Worm (Caenorhabditis elegans) whole organism, L1 larva: ENCODE results near the gene C27A7.9.
A peak's percentile ranks its signal among the peaks of the same experiment; 100 is the strongest.

ENCODE experiments used
- C16A3.4 ChIP-seq: fragments of 150-350 bp; optimal IDR thresholded peaks from 2 replicates; lab custom pipeline; 2014; ENCODE audit warnings: missing biosample characterization, missing genetic modification characterization
- F16B12.6 ChIP-seq: fragments of 150-350 bp; optimal IDR thresholded peaks from 2 replicates; lab custom pipeline; 2014; ENCODE audit warnings: missing biosample characterization, missing genetic modification characterization
- Y116A8C.19 ChIP-seq: sonication (generic microtip); optimal IDR thresholded peaks from 2 replicates; lab custom pipeline; 2016; ENCODE audit warnings: missing compliant biosample characterization, missing genetic modification characterization, borderline replicate concordance
- alr-1 ChIP-seq: fragments of 200-800 bp; sonication (Bioruptor generic); optimal IDR thresholded peaks from 2 replicates; lab custom pipeline; 2018; ENCODE audit warnings: borderline replicate concordance, mild to moderate bottlenecking, missing genetic modification characterization, missing compliant biosample characterization
- blmp-1 ChIP-seq: fragments of 150-350 bp; optimal IDR thresholded peaks from 2 replicates; lab custom pipeline; 2014; ENCODE audit warnings: missing biosample characterization, missing genetic modification characterization
- ceh-8 ChIP-seq: fragments of 200-800 bp; sonication (Bioruptor generic); optimal IDR thresholded peaks from 2 replicates; lab custom pipeline; 2018; ENCODE audit warnings: mild to moderate bottlenecking, missing genetic modification characterization, moderate library complexity, missing compliant biosample characterization
- ceh-82 ChIP-seq, 3 experiments: fragments of 150-350 bp in 1 of 3; sonication (generic microtip) in 2 of 3; optimal IDR thresholded peaks; 2 replicates each; lab custom pipeline; 2014 to 2017; ENCODE audit warnings: missing biosample characterization in 3 of 3, missing genetic modification characterization in 3 of 3
- ceh-88 ChIP-seq: fragments of 200-800 bp; sonication (Bioruptor generic); IDR thresholded peaks from 2 replicates; pipeline ENCODE4 v1.3.6; 2022; ENCODE audit warnings: missing genetic modification characterization, missing compliant biosample characterization
- ceh-90 ChIP-seq: sonication (generic microtip); optimal IDR thresholded peaks from 2 replicates; lab custom pipeline; 2016; ENCODE audit warnings: missing genetic modification characterization, missing compliant biosample characterization
- ces-1 ChIP-seq: fragments of 150-350 bp; optimal IDR thresholded peaks from 2 replicates; lab custom pipeline; 2014; ENCODE audit warnings: missing biosample characterization, missing genetic modification reagents, missing genetic modification characterization
- dpl-1 ChIP-seq, 3 experiments: fragments of 150-350 bp in 2 of 3; sonication (generic microtip) in 1 of 3; optimal IDR thresholded peaks; 2 replicates each; lab custom pipeline; 2014 to 2017; ENCODE audit warnings: missing biosample characterization in 3 of 3, missing genetic modification characterization in 3 of 3, missing genetic modification reagents in 3 of 3
- dsc-1 ChIP-seq: sonication (generic microtip); optimal IDR thresholded peaks from 2 replicates; lab custom pipeline; 2016; ENCODE audit warnings: mild to moderate bottlenecking, missing genetic modification characterization, missing compliant biosample characterization
- efl-1 ChIP-seq, 4 experiments: fragments of 150-350 bp; optimal IDR thresholded peaks in 3 of 4; peaks in 1 of 4; 1 replicate in 1 of 4; 2 replicates in 3 of 4; lab custom pipeline; 2014; ENCODE audit warnings: missing biosample characterization in 2 of 4, missing genetic modification characterization in 2 of 4, missing genetic modification reagents in 2 of 4
- efl-3 ChIP-seq: fragments of 200-800 bp; sonication (Bioruptor generic); optimal IDR thresholded peaks from 2 replicates; lab custom pipeline; 2018; ENCODE audit warnings: mild to moderate bottlenecking, missing genetic modification characterization, missing compliant biosample characterization
- egl-13 ChIP-seq: sonication (generic microtip); optimal IDR thresholded peaks from 2 replicates; lab custom pipeline; 2016; ENCODE audit warnings: missing genotype, missing genetic modification reagents, missing genetic modification characterization, missing compliant biosample characterization
- egl-27 ChIP-seq, 2 experiments: fragments of 150-350 bp in 1 of 2; sonication (generic microtip); optimal IDR thresholded peaks; 3 replicates each; lab custom pipeline; 2017 to 2018; ENCODE audit warnings: missing biosample characterization in 2 of 2, missing genetic modification characterization in 2 of 2, missing genetic modification reagents in 2 of 2
- elt-2 ChIP-seq: sonication (generic microtip); optimal IDR thresholded peaks from 2 replicates; lab custom pipeline; 2016; ENCODE audit warnings: missing genetic modification characterization, mild to moderate bottlenecking, inconsistent platforms, missing compliant biosample characterization, missing genetic modification reagents
- elt-3 ChIP-seq, 6 experiments: fragments of 150-350 bp in 1 of 6; sonication (generic microtip); optimal IDR thresholded peaks; 2 replicates each; lab custom pipeline; 2017 to 2018; ENCODE audit warnings: missing biosample characterization in 6 of 6, missing genetic modification characterization in 6 of 6, inconsistent platforms in 1 of 6
- fos-1 ChIP-seq: fragments of 150-350 bp; optimal IDR thresholded peaks from 2 replicates; lab custom pipeline; 2014; ENCODE audit warnings: missing biosample characterization, missing genetic modification characterization
- grh-1 ChIP-seq: fragments of 200-800 bp; sonication (Bioruptor generic); IDR thresholded peaks from 2 replicates; pipeline ENCODE4 v1.3.6; 2022; ENCODE audit warnings: missing genetic modification reagents, missing genetic modification characterization, missing compliant biosample characterization
- irx-1 ChIP-seq: sonication (generic microtip); optimal IDR thresholded peaks from 2 replicates; lab custom pipeline; 2016; ENCODE audit warnings: missing genetic modification characterization, missing compliant biosample characterization
- isw-1 ChIP-seq: fragments of 200-800 bp; sonication (Bioruptor generic); IDR thresholded peaks from 2 replicates; pipeline ENCODE4 v1.3.6; 2022; ENCODE audit warnings: missing genetic modification characterization, missing compliant biosample characterization
- jun-1 ChIP-seq: fragments of 150-350 bp; optimal IDR thresholded peaks from 2 replicates; lab custom pipeline; 2014; ENCODE audit warnings: missing biosample characterization, missing genetic modification reagents, missing genetic modification characterization
- lin-14 ChIP-seq: fragments of 200-800 bp; sonication (Bioruptor generic); optimal IDR thresholded peaks from 2 replicates; lab custom pipeline; 2018; ENCODE audit warnings: mild to moderate bottlenecking, missing genetic modification characterization, moderate library complexity, missing compliant biosample characterization
- lin-15B ChIP-seq: fragments of 150-350 bp; sonication (generic microtip); optimal IDR thresholded peaks from 3 replicates; lab custom pipeline; 2014; ENCODE audit warnings: missing biosample characterization, missing genetic modification characterization
- lin-35 ChIP-seq, 2 experiments: fragments of 150-350 bp; optimal IDR thresholded peaks; 2 replicates each; lab custom pipeline; 2014; ENCODE audit warnings: missing biosample characterization in 2 of 2, missing genetic modification characterization in 2 of 2, missing genetic modification reagents in 2 of 2
- lsy-2 ChIP-seq, 2 experiments: fragments of 150-350 bp; optimal IDR thresholded peaks; 2 replicates each; lab custom pipeline; 2014; ENCODE audit warnings: missing biosample characterization in 2 of 2, missing genetic modification characterization in 2 of 2
- mab-9 ChIP-seq: fragments of 200-800 bp; sonication (Bioruptor generic); IDR thresholded peaks from 2 replicates; pipeline ENCODE4 v1.3.6; 2022; ENCODE audit warnings: missing genetic modification reagents, missing genetic modification characterization, missing compliant biosample characterization
- mdl-1 ChIP-seq, 2 experiments: fragments of 150-350 bp; optimal IDR thresholded peaks; 2 replicates each; lab custom pipeline; 2014 to 2017; ENCODE audit warnings: missing biosample characterization in 2 of 2, missing genetic modification characterization in 2 of 2, inconsistent platforms in 1 of 2
- mep-1 ChIP-seq: fragments of 150-350 bp; optimal IDR thresholded peaks from 2 replicates; lab custom pipeline; 2014; ENCODE audit warnings: missing biosample characterization, missing genetic modification characterization
- nhr-19 ChIP-seq: fragments of 200-800 bp; sonication (Bioruptor generic); conservative IDR thresholded peaks from 2 replicates; pipeline ENCODE4 v1.3.6; 2022; ENCODE audit warnings: missing genetic modification characterization, missing compliant biosample characterization
- nhr-237 ChIP-seq: fragments of 150-350 bp; optimal IDR thresholded peaks from 2 replicates; lab custom pipeline; 2014; ENCODE audit warnings: missing biosample characterization, missing genetic modification characterization
- nhr-47 ChIP-seq: sonication (generic microtip); optimal IDR thresholded peaks from 2 replicates; lab custom pipeline; 2016; ENCODE audit warnings: mild to moderate bottlenecking, missing genetic modification characterization, moderate library complexity, missing compliant biosample characterization
- nhr-71 ChIP-seq: sonication (generic microtip); optimal IDR thresholded peaks from 2 replicates; lab custom pipeline; 2016; ENCODE audit warnings: mild to moderate bottlenecking, missing genetic modification characterization, moderate library complexity, missing compliant biosample characterization
- nhr-77 ChIP-seq: fragments of 150-350 bp; optimal IDR thresholded peaks from 2 replicates; lab custom pipeline; 2014; ENCODE audit warnings: missing biosample characterization, missing genetic modification characterization
- nhr-85 ChIP-seq: sonication (generic microtip); peaks from one replicate; lab custom pipeline; 2016; ENCODE audit warnings: missing genetic modification characterization, inconsistent platforms, missing compliant biosample characterization
- pax-3 ChIP-seq: fragments of 200-800 bp; sonication (Bioruptor generic); optimal IDR thresholded peaks from 2 replicates; lab custom pipeline; 2018; ENCODE audit warnings: mild to moderate bottlenecking, missing genetic modification characterization, moderate library complexity, missing compliant biosample characterization
- pqm-1 ChIP-seq: sonication (generic microtip); optimal IDR thresholded peaks from 3 replicates; lab custom pipeline; 2017; ENCODE audit warnings: missing biosample characterization, missing genetic modification characterization
- rnt-1 ChIP-seq: sonication (generic microtip); optimal IDR thresholded peaks from 2 replicates; lab custom pipeline; 2016; ENCODE audit warnings: mild to moderate bottlenecking, missing genetic modification characterization, moderate library complexity, missing compliant biosample characterization
- skn-1 ChIP-seq: fragments of 150-350 bp; optimal IDR thresholded peaks from 2 replicates; lab custom pipeline; 2014; ENCODE audit warnings: missing biosample characterization, missing genetic modification characterization
- snpc-4 ChIP-seq: fragments of 150-350 bp; optimal IDR thresholded peaks from 2 replicates; lab custom pipeline; 2014; ENCODE audit warnings: missing biosample characterization, missing genetic modification characterization
- tlp-1 ChIP-seq: fragments of 150-350 bp; optimal IDR thresholded peaks from 2 replicates; lab custom pipeline; 2014; ENCODE audit warnings: missing biosample characterization, missing genetic modification characterization
- unc-130 ChIP-seq: fragments of 150-350 bp; optimal IDR thresholded peaks from 2 replicates; lab custom pipeline; 2017; ENCODE audit warnings: missing biosample characterization, missing genetic modification characterization, inconsistent platforms
- xbp-1 ChIP-seq: sonication (generic microtip); optimal IDR thresholded peaks from 2 replicates; lab custom pipeline; 2016; ENCODE audit warnings: missing genetic modification characterization, missing compliant biosample characterization
- zag-1 ChIP-seq: fragments of 150-350 bp; optimal IDR thresholded peaks from 2 replicates; lab custom pipeline; 2014; ENCODE audit warnings: missing biosample characterization, missing genetic modification characterization
- zip-4 ChIP-seq: fragments of 200-800 bp; sonication (Bioruptor generic); optimal IDR thresholded peaks from 2 replicates; lab custom pipeline; 2018; ENCODE audit warnings: mild to moderate bottlenecking, missing genetic modification characterization, moderate library complexity, missing compliant biosample characterization
- ztf-11 ChIP-seq, 2 experiments: sonication (generic microtip); optimal IDR thresholded peaks; 2 replicates each; lab custom pipeline; 2016 to 2017; ENCODE audit warnings: missing genetic modification characterization in 2 of 2, missing biosample characterization in 1 of 2, missing compliant biosample characterization in 1 of 2

Gene C27A7.9

DNA sequence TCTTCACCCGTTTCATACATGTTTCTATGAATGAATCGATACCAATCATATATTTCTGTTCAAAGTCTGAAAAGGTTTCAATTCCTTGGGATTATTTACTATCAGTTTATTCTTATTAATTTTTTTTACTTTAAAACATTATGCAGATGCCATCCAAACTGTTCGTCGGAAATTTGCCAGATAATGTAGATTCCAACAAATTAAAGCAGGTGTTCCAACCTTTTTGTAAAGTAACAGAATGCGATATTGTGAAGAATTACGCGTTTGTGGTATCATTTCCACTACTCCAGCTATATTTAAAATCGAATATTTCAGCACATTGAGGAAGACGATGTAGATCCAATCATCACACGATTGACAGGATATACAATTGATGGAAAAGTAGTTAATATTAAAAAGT lies 37.7 kb upstream of the C27A7.9 start, which contains the start of gene rnp-1:
TSS of gene rnp-1 (plus strand) at position 145 of the 400 bp plus-strand sequence.
- no peak for TF ChIP-seq Y116A8C.19 (tag; lab: Kevin White, UChicago)
- peak; percentile 16 for TF ChIP-seq nhr-71 (tag; lab: Kevin White, UChicago)
- no peak for TF ChIP-seq efl-1 (optimal IDR thresholded peaks at IDR 0.05; lab: Kevin White, UChicago)
- TF ChIP-seq efl-1 (GFP tag; optimal IDR thresholded peaks at IDR 0.05 in 1 of 2; lab: Kevin White, UChicago), result peak in 1 of 2 experiments; percentile 21
- TF ChIP-seq efl-3 (GFP tag; lab: Kevin White, UChicago), result no peak
- TF ChIP-seq pax-3 (tag; lab: Kevin White, UChicago), result peak; percentile 5
- no peak for TF ChIP-seq ceh-88 (GFP tag; lab: Robert Waterston, UW)
- TF ChIP-seq mab-9 (GFP tag; lab: Robert Waterston, UW), result no peak

DNA sequence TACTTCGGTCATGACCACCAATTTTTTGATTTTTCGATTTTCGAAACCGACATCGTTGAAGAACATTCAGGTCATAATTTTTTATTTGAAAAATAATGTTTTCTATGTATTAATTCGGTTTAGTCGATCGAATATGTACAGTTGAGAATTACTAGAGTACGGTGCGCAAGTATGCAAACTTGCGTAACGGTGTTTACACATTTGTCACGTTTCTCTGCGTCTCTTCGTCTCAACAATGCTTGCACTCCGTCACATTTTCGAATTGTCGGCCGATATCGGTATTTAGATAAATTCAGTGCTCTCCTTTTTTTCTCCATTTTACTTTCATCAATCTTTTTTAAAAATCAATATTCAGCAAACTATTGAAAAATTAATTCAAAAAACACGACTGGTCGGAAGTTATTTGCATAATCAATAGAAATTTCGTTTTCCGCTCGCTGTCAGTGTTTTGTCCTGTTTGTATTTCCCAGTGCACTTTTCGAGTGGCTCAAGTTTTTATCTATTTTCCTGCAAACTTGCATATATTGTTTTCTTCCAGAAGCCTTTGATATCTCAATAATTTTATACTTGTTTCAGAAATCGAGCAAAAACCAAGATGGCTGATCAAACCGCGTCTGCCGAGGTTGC lies 36.6 kb upstream of the C27A7.9 start, which contains the start of gene dpy-30:
TSS of gene dpy-30 (plus strand) at position 577 of the 627 bp plus-strand sequence.
- peak in 1 of 2 experiments; percentile 19 for TF ChIP-seq ztf-11 (tag; optimal IDR thresholded peaks at IDR 0.05; lab: Kevin White, UChicago)
- peak; percentile 26 for TF ChIP-seq zip-4
- TF ChIP-seq egl-27 (tag; optimal IDR thresholded peaks at IDR 0.05; lab: Kevin White, UChicago), result no peak
- TF ChIP-seq F16B12.6, result peak; percentile 95
- TF ChIP-seq nhr-47, result peak; percentile 72
- peak; percentile 31 for TF ChIP-seq ceh-8 (GFP tag; lab: Kevin White, UChicago)
- peak; percentile 79 to 84 for TF ChIP-seq efl-1 (optimal IDR thresholded peaks at IDR 0.05; lab: Kevin White, UChicago)
- TF ChIP-seq efl-1 (GFP tag; optimal IDR thresholded peaks at IDR 0.05 in 1 of 2; lab: Kevin White, UChicago), result peak; percentile 80 to 98
- peak; percentile 49 for TF ChIP-seq blmp-1 (tag; lab: Kevin White, UChicago)
- TF ChIP-seq nhr-237 (tag; lab: Kevin White, UChicago), result no peak
- TF ChIP-seq unc-130, result peak; percentile 75
- TF ChIP-seq nhr-85 (tag; lab: Kevin White, UChicago), result peak; percentile 73
- peak; percentile 31 for TF ChIP-seq irx-1 (tag; lab: Kevin White, UChicago)
- TF ChIP-seq isw-1 (GFP tag; lab: Robert Waterston, UW), result peak; percentile 41
- TF ChIP-seq ceh-82 (tag; optimal IDR thresholded peaks at IDR 0.05; lab: Kevin White, UChicago), result peak; percentile 27 to 54 (median 45)
- peak; percentile 94 to 98 for TF ChIP-seq lsy-2 (tag; optimal IDR thresholded peaks at IDR 0.05; lab: Kevin White, UChicago)
- peak; percentile 68 for TF ChIP-seq lin-14 (GFP tag; lab: Kevin White, UChicago)
- TF ChIP-seq egl-13 (tag; lab: Kevin White, UChicago), result peak; percentile 37
- peak; percentile 68 to 80 (median 78) for TF ChIP-seq dpl-1 (GFP tag; optimal IDR thresholded peaks at IDR 0.05; lab: Kevin White, UChicago)
- TF ChIP-seq nhr-71 (tag; lab: Kevin White, UChicago), result peak; percentile 75
- no peak for TF ChIP-seq skn-1 (tag; lab: Kevin White, UChicago)
- no peak for TF ChIP-seq zag-1 (tag; lab: Kevin White, UChicago)
- TF ChIP-seq elt-2 (tag; lab: Kevin White, UChicago), result peak; percentile 13
- peak; percentile 59 for TF ChIP-seq xbp-1 (tag; lab: Kevin White, UChicago)
- TF ChIP-seq tlp-1, result no peak
- peak; percentile 88 for TF ChIP-seq mep-1
- TF ChIP-seq alr-1 (tag; lab: Kevin White, UChicago), result no peak
- peak; percentile 21 for TF ChIP-seq lin-15B (tag; lab: Kevin White, UChicago)
- peak; percentile 70 for TF ChIP-seq snpc-4 (tag; lab: Kevin White, UChicago)
- peak; percentile 7 for TF ChIP-seq fos-1
- no peak for TF ChIP-seq pqm-1 (tag; lab: Kevin White, UChicago)
- TF ChIP-seq grh-1, result no peak
- TF ChIP-seq nhr-19 (GFP tag; lab: Robert Waterston, UW), result peak; percentile 59; the same call in 1 of the 2 replicates
- TF ChIP-seq ceh-90 (tag; lab: Kevin White, UChicago), result no peak
- TF ChIP-seq C16A3.4 (tag; lab: Kevin White, UChicago), result peak; percentile 64
- TF ChIP-seq ces-1 (GFP tag; lab: Kevin White, UChicago), result no peak
- peak; percentile 79 to 87 for TF ChIP-seq lin-35 (GFP tag; optimal IDR thresholded peaks at IDR 0.05; lab: Kevin White, UChicago)
- TF ChIP-seq rnt-1, result peak; percentile 74
- peak in 2 of 6 experiments; percentile 10 to 22 for TF ChIP-seq elt-3 (tag; optimal IDR thresholded peaks at IDR 0.05; lab: Kevin White, UChicago)
- TF ChIP-seq jun-1 (tag; lab: Kevin White, UChicago), result peak; percentile 7
- peak; percentile 41 for TF ChIP-seq nhr-77 (tag; lab: Kevin White, UChicago)
- no peak for TF ChIP-seq efl-3 (GFP tag; lab: Kevin White, UChicago)
- TF ChIP-seq mab-9 (GFP tag; lab: Robert Waterston, UW), result no peak
- peak in 1 of 2 experiments; percentile 32 for TF ChIP-seq mdl-1 (tag; optimal IDR thresholded peaks at IDR 0.05; lab: Kevin White, UChicago)
- peak; percentile 64 for TF ChIP-seq dsc-1 (tag; lab: Kevin White, UChicago)
